Worm (Caenorhabditis elegans) whole organism, early embryonic: ENCODE data around the gene chtl-1.

Experiments used
- F13C5.2 ChIP-seq: sonication (generic microtip); optimal IDR thresholded peaks from 2 replicates; lab custom pipeline; 2017; ENCODE audit warnings: mild to moderate bottlenecking, missing genetic modification characterization, inconsistent platforms, missing compliant biosample characterization
- aly-1 ChIP-seq: sonication (generic microtip); optimal IDR thresholded peaks from 2 replicates; lab custom pipeline; 2016; ENCODE audit warnings: missing genetic modification characterization, missing compliant biosample characterization
- ama-1 ChIP-seq: fragments of 150-350 bp; optimal IDR thresholded peaks from 2 replicates; lab custom pipeline; 2014
- ceh-13 ChIP-seq: fragments of 200-800 bp; sonication (Bioruptor generic); optimal IDR thresholded peaks from 2 replicates; lab custom pipeline; 2018; ENCODE audit warnings: mild to moderate bottlenecking, missing genetic modification characterization, missing compliant biosample characterization
- hmg-4 ChIP-seq: fragments of 200-800 bp; sonication (Bioruptor generic); optimal IDR thresholded peaks from 2 replicates; lab custom pipeline; 2018; ENCODE audit warnings: mild to moderate bottlenecking, missing genetic modification characterization, missing compliant biosample characterization
- pes-1 ChIP-seq: fragments of 200-800 bp; sonication (Bioruptor generic); IDR thresholded peaks from 2 replicates; pipeline ENCODE4 v1.3.6; 2022; ENCODE audit warnings: missing genetic modification reagents, missing genetic modification characterization, missing compliant biosample characterization

ce11 chrX:5339357-5339756, 24.8 kb downstream of the chtl-1 start:
- TF ChIP-seq ama-1 (lab: Kevin White, UChicago) (no peak), hmg-4 (no peak), F13C5.2 (tag; lab: Kevin White, UChicago) (no peak), aly-1 (tag; lab: Kevin White, UChicago) (no peak), pes-1 (GFP tag; lab: Robert Waterston, UW) (no peak), ceh-13 (no peak)
